Fruit fly (Drosophila melanogaster) whole organism, embryonic: ENCODE data around the gene pxb.

Experiments used
- CG13123 ChIP-seq: fragments of 200-800 bp; sonication (Bioruptor generic); optimal IDR thresholded peaks from 2 replicates; lab custom pipeline; 2016; ENCODE audit warnings: missing biosample characterization, missing genetic modification characterization
- CG13775 ChIP-seq: fragments of 200-800 bp; sonication (Bioruptor generic); optimal IDR thresholded peaks from 3 replicates; lab custom pipeline; 2017; ENCODE audit warnings: missing biosample characterization, mild to moderate bottlenecking, missing genetic modification characterization
- CG15696 ChIP-seq: fragments of 200-800 bp; sonication (Bioruptor generic); optimal IDR thresholded peaks from 2 replicates; lab custom pipeline; 2019; ENCODE audit warnings: missing biosample characterization, mild to moderate bottlenecking, missing genetic modification characterization, moderate library complexity
- CG1602 ChIP-seq: fragments of 200-800 bp; sonication (Bioruptor generic); optimal IDR thresholded peaks from 3 replicates; lab custom pipeline; 2016; ENCODE audit warnings: missing biosample characterization, missing genetic modification characterization
- CG16815 ChIP-seq: fragments of 200-800 bp; sonication (Bioruptor generic); optimal IDR thresholded peaks from 3 replicates; lab custom pipeline; 2017; ENCODE audit warnings: missing biosample characterization, mild to moderate bottlenecking, missing genetic modification characterization
- CG17829 ChIP-seq: fragments of 200-800 bp; optimal IDR thresholded peaks from 2 replicates; lab custom pipeline; 2019; ENCODE audit warnings: missing biosample characterization, mild to moderate bottlenecking, missing genetic modification characterization, moderate library complexity
- CG2120 ChIP-seq: fragments of 200-800 bp; sonication (Bioruptor generic); optimal IDR thresholded peaks from 3 replicates; lab custom pipeline; 2016; ENCODE audit warnings: missing biosample characterization, missing genetic modification characterization
- CG30020 ChIP-seq: fragments of 200-800 bp; optimal IDR thresholded peaks from 2 replicates; lab custom pipeline; 2019; ENCODE audit warnings: missing biosample characterization, mild to moderate bottlenecking, missing genetic modification characterization, moderate library complexity
- CG3407 ChIP-seq: fragments of 200-800 bp; sonication (Bioruptor generic); optimal IDR thresholded peaks from 2 replicates; lab custom pipeline; 2018; ENCODE audit warnings: missing biosample characterization, mild to moderate bottlenecking, missing genetic modification characterization
- CG4617 ChIP-seq: fragments of 200-800 bp; sonication (Bioruptor generic); optimal IDR thresholded peaks from 3 replicates; lab custom pipeline; 2016; ENCODE audit warnings: missing biosample characterization, missing genetic modification characterization, borderline replicate concordance
- CG4854 ChIP-seq: fragments of 200-800 bp; sonication (Bioruptor generic); optimal IDR thresholded peaks from 2 replicates; lab custom pipeline; 2016; ENCODE audit warnings: missing biosample characterization, missing genetic modification characterization, inconsistent platforms
- CG8290 ChIP-seq, 3 experiments: fragments of 200-800 bp; sonication (Bioruptor generic); optimal IDR thresholded peaks; 2 replicates each; lab custom pipeline; 2016 to 2019; ENCODE audit warnings: missing biosample characterization in 3 of 3, missing genetic modification characterization in 3 of 3, mild to moderate bottlenecking in 2 of 3, moderate library complexity in 1 of 3
- CG8359 ChIP-seq: fragments of 200-800 bp; sonication (Bioruptor generic); optimal IDR thresholded peaks from 2 replicates; lab custom pipeline; 2017; ENCODE audit warnings: missing biosample characterization, mild to moderate bottlenecking, missing genetic modification characterization, borderline replicate concordance
- CG8388 ChIP-seq: fragments of 200-800 bp; sonication (Bioruptor generic); optimal IDR thresholded peaks from 2 replicates; lab custom pipeline; 2019; ENCODE audit warnings: missing biosample characterization, mild to moderate bottlenecking, missing genetic modification characterization, moderate library complexity
- CG9817 ChIP-seq: fragments of 200-800 bp; sonication (Bioruptor generic); optimal IDR thresholded peaks from 2 replicates; lab custom pipeline; 2018; ENCODE audit warnings: missing biosample characterization, mild to moderate bottlenecking, missing genetic modification characterization, moderate library complexity
- Dip2 ChIP-seq: fragments of 200-800 bp; sonication (Bioruptor generic); IDR thresholded peaks from 2 replicates; pipeline ENCODE4 v1.3.6; 2022; ENCODE audit warnings: missing biosample characterization, missing genetic modification characterization
- Drgx ChIP-seq: fragments of 200-800 bp; sonication (Bioruptor generic); IDR thresholded peaks from 2 replicates; pipeline ENCODE4 v1.3.6; 2022; ENCODE audit warnings: missing biosample characterization, missing genetic modification characterization
- Eip74EF ChIP-seq, 2 experiments: fragments of 200-800 bp in 1 of 2; fragments of >200 bp in 1 of 2; sonication (Bioruptor generic) in 1 of 2; optimal IDR thresholded peaks; 2 replicates each; lab custom pipeline; 2017 to 2019; ENCODE audit warnings: missing biosample characterization in 2 of 2, missing genetic modification characterization in 2 of 2, mild to moderate bottlenecking in 1 of 2, moderate library complexity in 1 of 2
- Hr51 ChIP-seq, 2 experiments: fragments of 200-800 bp; sonication (Bioruptor generic); optimal IDR thresholded peaks; 2 replicates in 1 of 2; 3 replicates in 1 of 2; lab custom pipeline; 2016 to 2018; ENCODE audit warnings: missing biosample characterization in 2 of 2, missing genetic modification characterization in 2 of 2, mild to moderate bottlenecking in 1 of 2, moderate library complexity in 1 of 2
- Jarid2 ChIP-seq: fragments of 200-800 bp; sonication (Bioruptor generic); optimal IDR thresholded peaks from 3 replicates; lab custom pipeline; 2017; ENCODE audit warnings: mild to moderate bottlenecking, missing biosample characterization, missing genetic modification reagents, missing genetic modification characterization
- MTF-1 ChIP-seq: fragments of 200-800 bp; sonication (Bioruptor generic); optimal IDR thresholded peaks from 2 replicates; lab custom pipeline; 2018; ENCODE audit warnings: missing biosample characterization, mild to moderate bottlenecking, missing genetic modification characterization, borderline replicate concordance
- Neu2 ChIP-seq: fragments of 200-800 bp; sonication (Bioruptor generic); optimal IDR thresholded peaks from 3 replicates; lab custom pipeline; 2016; ENCODE audit warnings: missing biosample characterization, missing genetic modification characterization, borderline replicate concordance
- Nf-YB ChIP-seq: fragments of 200-800 bp; sonication (Bioruptor generic); optimal IDR thresholded peaks from 3 replicates; lab custom pipeline; 2019; ENCODE audit warnings: missing biosample characterization, mild to moderate bottlenecking, missing genetic modification characterization, moderate library complexity
- Sox100B ChIP-seq: fragments of 200-800 bp; sonication (Bioruptor generic); optimal IDR thresholded peaks from 3 replicates; lab custom pipeline; 2018; ENCODE audit warnings: missing biosample characterization, mild to moderate bottlenecking, missing genetic modification characterization
- Sry-δ ChIP-seq: fragments of 200-800 bp; sonication (Bioruptor generic); optimal IDR thresholded peaks from 2 replicates; lab custom pipeline; 2016; ENCODE audit warnings: missing biosample characterization, missing genetic modification characterization
- Usf ChIP-seq: fragments of 200-800 bp; sonication (Bioruptor generic); optimal IDR thresholded peaks from 2 replicates; lab custom pipeline; 2017; ENCODE audit warnings: missing genotype, missing biosample characterization, missing genetic modification characterization
- ap ChIP-seq: fragments of 200-800 bp; sonication (Bioruptor generic); IDR thresholded peaks from 2 replicates; pipeline ENCODE4 v1.3.6; 2022; ENCODE audit warnings: missing biosample characterization, missing genetic modification characterization
- bbx ChIP-seq: fragments of 200-800 bp; sonication (Bioruptor generic); IDR thresholded peaks from 2 replicates; pipeline ENCODE4 v1.3.6; 2022; ENCODE audit warnings: missing biosample characterization, missing genetic modification characterization; ENCODE audit not compliant: partially characterized antibody
- chif ChIP-seq, 2 experiments: fragments of 200-800 bp; sonication (Bioruptor generic); optimal IDR thresholded peaks; 3 replicates each; lab custom pipeline; 2016; ENCODE audit warnings: missing biosample characterization in 2 of 2, missing genetic modification characterization in 2 of 2
- chm ChIP-seq: fragments of 200-800 bp; sonication (Bioruptor generic); IDR thresholded peaks from 2 replicates; pipeline ENCODE4 v1.3.6; 2022; ENCODE audit warnings: missing biosample characterization, missing genetic modification characterization
- chn ChIP-seq: fragments of 200-800 bp; sonication (Bioruptor generic); optimal IDR thresholded peaks from 2 replicates; lab custom pipeline; 2016; ENCODE audit warnings: missing biosample characterization, missing genetic modification characterization
- crc ChIP-seq: fragments of 200-800 bp; sonication (Bioruptor generic); optimal IDR thresholded peaks from 2 replicates; lab custom pipeline; 2016; ENCODE audit warnings: missing biosample characterization, missing genetic modification characterization
- croc ChIP-seq: fragments of 200-800 bp; sonication (Bioruptor generic); conservative IDR thresholded peaks from 3 replicates; pipeline ENCODE4 v1.3.6; 2022; ENCODE audit warnings: missing biosample characterization, missing genetic modification characterization
- crp ChIP-seq, 2 experiments: fragments of 200-800 bp; sonication (Bioruptor generic); optimal IDR thresholded peaks; 2 replicates in 1 of 2; 3 replicates in 1 of 2; lab custom pipeline; 2017; ENCODE audit warnings: missing biosample characterization in 2 of 2, missing genetic modification characterization in 2 of 2, mild to moderate bottlenecking in 1 of 2, moderate library complexity in 1 of 2
- dan ChIP-seq: fragments of 200-800 bp; sonication (Bioruptor generic); IDR thresholded peaks from 2 replicates; pipeline ENCODE4 v1.3.6; 2022; ENCODE audit warnings: missing biosample characterization, missing genetic modification characterization
- dm ChIP-seq: fragments of 200-800 bp; sonication (Bioruptor generic); optimal IDR thresholded peaks from 3 replicates; lab custom pipeline; 2016; ENCODE audit warnings: missing biosample characterization, missing genetic modification characterization
- dpn ChIP-seq, 2 experiments: fragments of 200-800 bp; sonication (Bioruptor generic); optimal IDR thresholded peaks; 3 replicates each; lab custom pipeline; 2016; ENCODE audit warnings: missing biosample characterization in 2 of 2, missing genetic modification characterization in 2 of 2
- eve ChIP-seq, 2 experiments: fragments of >200 bp; optimal IDR thresholded peaks; 2 replicates each; lab custom pipeline; 2017; ENCODE audit warnings: missing biosample characterization in 2 of 2, missing genetic modification characterization in 2 of 2
- fd64A ChIP-seq: fragments of 200-800 bp; sonication (Bioruptor generic); optimal IDR thresholded peaks from 3 replicates; lab custom pipeline; 2018; ENCODE audit warnings: missing biosample characterization, mild to moderate bottlenecking, missing genetic modification characterization
- fd96Cb ChIP-seq: fragments of 200-800 bp; sonication (Bioruptor generic); optimal IDR thresholded peaks from 2 replicates; lab custom pipeline; 2018; ENCODE audit warnings: missing biosample characterization, mild to moderate bottlenecking, missing genetic modification characterization, moderate library complexity
- ftz-f1 ChIP-seq: fragments of 200-800 bp; sonication (Bioruptor generic); optimal IDR thresholded peaks from 2 replicates; lab custom pipeline; 2016; ENCODE audit warnings: missing biosample characterization, missing genetic modification characterization
- gcm ChIP-seq: fragments of 200-800 bp; sonication (Bioruptor generic); optimal IDR thresholded peaks from 2 replicates; lab custom pipeline; 2019; ENCODE audit warnings: missing biosample characterization, mild to moderate bottlenecking, missing genetic modification characterization, moderate library complexity
- grau ChIP-seq: fragments of 200-800 bp; optimal IDR thresholded peaks from 3 replicates; lab custom pipeline; 2019; ENCODE audit warnings: missing biosample characterization, mild to moderate bottlenecking, missing genetic modification characterization, moderate library complexity
- jumu ChIP-seq: fragments of 200-800 bp; sonication (Bioruptor generic); optimal IDR thresholded peaks from 3 replicates; lab custom pipeline; 2016; ENCODE audit warnings: missing biosample characterization, missing genetic modification characterization
- kah ChIP-seq: fragments of 200-800 bp; sonication (Bioruptor generic); optimal IDR thresholded peaks from 2 replicates; lab custom pipeline; 2018; ENCODE audit warnings: missing biosample characterization, mild to moderate bottlenecking, missing genetic modification characterization
- lbe ChIP-seq: fragments of 200-800 bp; sonication (Bioruptor generic); optimal IDR thresholded peaks from 2 replicates; lab custom pipeline; 2016; ENCODE audit warnings: missing biosample characterization, mild to moderate bottlenecking, missing genetic modification characterization
- sim ChIP-seq: fragments of 200-800 bp; sonication (Bioruptor generic); IDR thresholded peaks from 2 replicates; pipeline ENCODE4 v1.3.6; 2022; ENCODE audit warnings: missing biosample characterization, missing genetic modification characterization
- sisA ChIP-seq: fragments of 200-800 bp; sonication (Bioruptor generic); IDR thresholded peaks from 2 replicates; pipeline ENCODE4 v1.3.6; 2022; ENCODE audit warnings: missing biosample characterization, missing genetic modification characterization
- vvl ChIP-seq: fragments of 200-800 bp; sonication (Bioruptor generic); IDR thresholded peaks from 2 replicates; pipeline ENCODE4 v1.3.6; 2022; ENCODE audit warnings: missing biosample characterization, missing genetic modification characterization
- zfh1 ChIP-seq: fragments of 200-800 bp; sonication (Bioruptor generic); IDR thresholded peaks from 3 replicates; pipeline ENCODE4 v1.3.6; 2022; ENCODE audit warnings: missing biosample characterization, missing genetic modification characterization

The pxb gene

dm6 chr3R:15642804-15643203, 23.2 kb upstream of the pxb start (continued):
- peak; percentile 49 for TF ChIP-seq CG8359 (GFP tag; lab: Kevin White, UChicago)
- no peak for TF ChIP-seq bbx
- peak; percentile 2 for TF ChIP-seq Sox100B (GFP tag; lab: Kevin White, UChicago)
- TF ChIP-seq fd96Cb (tag; lab: Kevin White, UChicago): peak; percentile 63
- TF ChIP-seq CG4854 (GFP tag; lab: Kevin White, UChicago): no peak
- no peak for TF ChIP-seq Jarid2 (GFP tag; lab: Kevin White, UChicago)
- peak; percentile 17 for TF ChIP-seq lbe
- TF ChIP-seq fd64A: no peak
- peak; percentile 52 for TF ChIP-seq Usf (GFP tag; lab: Kevin White, UChicago)
- TF ChIP-seq chif (GFP tag; optimal IDR thresholded peaks at IDR 0.05; lab: Kevin White, UChicago): peak; percentile 53 to 76
- peak; percentile 95 for TF ChIP-seq CG15696 (tag; lab: Kevin White, UChicago)
- peak; percentile 39 for TF ChIP-seq CG8388 (GFP tag; lab: Kevin White, UChicago)
- TF ChIP-seq Neu2 (GFP tag; lab: Kevin White, UChicago): peak; percentile 42
- peak; percentile 28 for TF ChIP-seq grau (tag; lab: Kevin White, UChicago)
- no peak for TF ChIP-seq crp (GFP tag; optimal IDR thresholded peaks at IDR 0.05; lab: Kevin White, UChicago)
- TF ChIP-seq gcm (GFP tag; lab: Kevin White, UChicago): peak; percentile 40
- peak; percentile 31 for TF ChIP-seq CG1602 (GFP tag; lab: Kevin White, UChicago)
- TF ChIP-seq croc: peak; percentile 56
- peak; percentile 91 for TF ChIP-seq zfh1 (GFP tag; lab: Robert Waterston, UW)
- TF ChIP-seq dan (GFP tag; lab: Robert Waterston, UW): peak; percentile 70
- peak in 1 of 2 experiments; percentile 54 for TF ChIP-seq Hr51 (GFP tag; optimal IDR thresholded peaks at IDR 0.05; lab: Kevin White, UChicago)
- TF ChIP-seq sisA (GFP tag; lab: Robert Waterston, UW): peak; percentile 28; the same call in 1 of the 2 replicates
- TF ChIP-seq ftz-f1 (GFP tag; lab: Kevin White, UChicago): no peak
- peak; percentile 17 for TF ChIP-seq jumu (GFP tag; lab: Kevin White, UChicago)
- TF ChIP-seq CG4617: no peak
- TF ChIP-seq CG16815 (GFP tag; lab: Kevin White, UChicago): peak; percentile 57
- peak; percentile 44; the same call in 1 of the 2 replicates for TF ChIP-seq vvl (GFP tag; lab: Robert Waterston, UW)
- no peak for TF ChIP-seq CG2120 (GFP tag; lab: Kevin White, UChicago)
- TF ChIP-seq Drgx (GFP tag; lab: Robert Waterston, UW): peak; percentile 42; the same call in 1 of the 2 replicates
- TF ChIP-seq chn (GFP tag; lab: Kevin White, UChicago): peak; percentile 48
- no peak for TF ChIP-seq CG30020 (tag; lab: Kevin White, UChicago)
- peak; percentile 15 for TF ChIP-seq Sry-δ
- peak; percentile 79 for TF ChIP-seq CG17829 (tag; lab: Kevin White, UChicago)
- peak in 1 of 2 experiments; percentile 1 for TF ChIP-seq eve (GFP tag; optimal IDR thresholded peaks at IDR 0.05; lab: Kevin White, UChicago)
- TF ChIP-seq dpn (GFP tag; optimal IDR thresholded peaks at IDR 0.05; lab: Kevin White, UChicago): peak in 1 of 2 experiments; percentile 42
- TF ChIP-seq sim (GFP tag; lab: Robert Waterston, UW): no peak
- TF ChIP-seq CG13123: no peak
- TF ChIP-seq CG13775 (GFP tag; lab: Kevin White, UChicago): peak; percentile 64

- TF ChIP-seq dan (GFP tag; lab: Robert Waterston, UW): peak; percentile 63; the same call in 1 of the 2 replicates
- no peak for TF ChIP-seq Eip74EF (GFP tag; optimal IDR thresholded peaks at IDR 0.05; lab: Kevin White, UChicago)
- no peak for TF ChIP-seq Dip2 (GFP tag; lab: Robert Waterston, UW)
- no peak for TF ChIP-seq dm (GFP tag; lab: Kevin White, UChicago)
- TF ChIP-seq chm (GFP tag; lab: Robert Waterston, UW): peak; percentile 30; the same call in 1 of the 2 replicates
- peak; percentile 13 for TF ChIP-seq crc
- 0 out of 2 replicates have a peak, but pooled peaks have one; percentile 3 for TF ChIP-seq ap (GFP tag; lab: Robert Waterston, UW)
- no peak for TF ChIP-seq kah (GFP tag; lab: Kevin White, UChicago)
- TF ChIP-seq CG9817 (tag; lab: Kevin White, UChicago): no peak
- peak; percentile 73 for TF ChIP-seq CG8290 (GFP tag; optimal IDR thresholded peaks at IDR 0.05; lab: Kevin White, UChicago)
- no peak for TF ChIP-seq CG8290 (tag; optimal IDR thresholded peaks at IDR 0.05; lab: Kevin White, UChicago)
- peak; percentile 20 for TF ChIP-seq CG3407 (GFP tag; lab: Kevin White, UChicago)
- no peak for TF ChIP-seq Nf-YB (GFP tag; lab: Kevin White, UChicago)
- no peak for TF ChIP-seq MTF-1
Observed at dm6 chr3R:15644733-15645132, 21.2 kb upstream of the pxb start.
